Fruit fly (Drosophila melanogaster) whole organism, embryonic: Measurements from ENCODE around the gene CG9497.

Experiments
- ATbp ChIP-seq: fragments of 200-800 bp; sonication (Bioruptor generic); optimal IDR thresholded peaks from 2 replicates; lab custom pipeline; 2017; ENCODE audit warnings: missing biosample characterization, mild to moderate bottlenecking, missing genetic modification characterization, missing genetic modification reagents
- Aef1 ChIP-seq: fragments of 200-800 bp; sonication (Bioruptor generic); IDR thresholded peaks from 3 replicates; pipeline ENCODE4 v1.3.6; 2022; ENCODE audit warnings: missing biosample characterization, missing genetic modification characterization
- Atf-2 ChIP-seq: fragments of 200-800 bp; sonication (Bioruptor generic); optimal IDR thresholded peaks from 2 replicates; lab custom pipeline; 2016; ENCODE audit warnings: missing biosample characterization, missing genetic modification characterization
- CG12071 ChIP-seq: fragments of 200-800 bp; sonication (Bioruptor generic); optimal IDR thresholded peaks from 3 replicates; lab custom pipeline; 2018; ENCODE audit warnings: missing biosample characterization, mild to moderate bottlenecking, missing genetic modification characterization
- CG12219 ChIP-seq: fragments of 200-800 bp; sonication (Bioruptor generic); optimal IDR thresholded peaks from 3 replicates; lab custom pipeline; 2018; ENCODE audit warnings: missing biosample characterization, mild to moderate bottlenecking, missing genetic modification characterization
- CG12236 ChIP-seq: fragments of 200-800 bp; sonication (Bioruptor generic); optimal IDR thresholded peaks from 2 replicates; lab custom pipeline; 2016; ENCODE audit warnings: missing biosample characterization, missing genetic modification characterization
- CG13424 ChIP-seq: fragments of 200-800 bp; sonication (Bioruptor generic); optimal IDR thresholded peaks from 2 replicates; lab custom pipeline; 2019; ENCODE audit warnings: missing biosample characterization, mild to moderate bottlenecking, missing genetic modification characterization, moderate library complexity
- CG14014 ChIP-seq: fragments of 200-800 bp; sonication (Bioruptor generic); IDR thresholded peaks from 2 replicates; pipeline ENCODE4 v1.3.6; 2022; ENCODE audit warnings: missing biosample characterization, missing genetic modification characterization
- CG17361 ChIP-seq: fragments of 200-800 bp; sonication (Bioruptor generic); IDR thresholded peaks from 3 replicates; pipeline ENCODE4 v1.3.6; 2022; ENCODE audit warnings: missing biosample characterization, missing genetic modification characterization
- CG17802 ChIP-seq: fragments of 200-800 bp; sonication (Bioruptor generic); optimal IDR thresholded peaks from 2 replicates; lab custom pipeline; 2018; ENCODE audit warnings: missing biosample characterization, mild to moderate bottlenecking, missing genetic modification characterization, moderate library complexity
- CG31365 ChIP-seq: fragments of 200-800 bp; sonication (Bioruptor generic); optimal IDR thresholded peaks from 2 replicates; lab custom pipeline; 2018; ENCODE audit warnings: missing biosample characterization, mild to moderate bottlenecking, missing genetic modification characterization
- CG32767 ChIP-seq: fragments of 200-800 bp; sonication (Bioruptor generic); IDR thresholded peaks from 2 replicates; pipeline ENCODE4 v1.3.6; 2022; ENCODE audit warnings: missing biosample characterization, missing genetic modification characterization
- CG3847 ChIP-seq: fragments of 200-800 bp; sonication (Bioruptor generic); IDR thresholded peaks from 2 replicates; pipeline ENCODE4 v1.3.6; 2022; ENCODE audit warnings: missing biosample characterization, missing genetic modification characterization
- CG8359 ChIP-seq: fragments of 200-800 bp; sonication (Bioruptor generic); optimal IDR thresholded peaks from 2 replicates; lab custom pipeline; 2017; ENCODE audit warnings: missing biosample characterization, mild to moderate bottlenecking, missing genetic modification characterization, borderline replicate concordance
- Deaf1 ChIP-seq: fragments of 200-800 bp; optimal IDR thresholded peaks from 3 replicates; lab custom pipeline; 2019; ENCODE audit warnings: missing biosample characterization, mild to moderate bottlenecking, missing genetic modification characterization, moderate library complexity
- HmgD ChIP-seq: fragments of 200-800 bp; sonication (Bioruptor generic); optimal IDR thresholded peaks from 3 replicates; lab custom pipeline; 2016; ENCODE audit warnings: missing biosample characterization, missing genetic modification characterization
- Jarid2 ChIP-seq: fragments of 200-800 bp; sonication (Bioruptor generic); optimal IDR thresholded peaks from 3 replicates; lab custom pipeline; 2017; ENCODE audit warnings: mild to moderate bottlenecking, missing biosample characterization, missing genetic modification reagents, missing genetic modification characterization
- Max ChIP-seq: fragments of 200-800 bp; sonication (Bioruptor generic); optimal IDR thresholded peaks from 2 replicates; lab custom pipeline; 2016; ENCODE audit warnings: missing biosample characterization, mild to moderate bottlenecking, missing genetic modification characterization
- Meics ChIP-seq: fragments of 200-800 bp; sonication (Bioruptor generic); optimal IDR thresholded peaks from 2 replicates; lab custom pipeline; 2017; ENCODE audit warnings: missing biosample characterization, mild to moderate bottlenecking, missing genetic modification characterization
- Nf-YB ChIP-seq: fragments of 200-800 bp; sonication (Bioruptor generic); optimal IDR thresholded peaks from 3 replicates; lab custom pipeline; 2019; ENCODE audit warnings: missing biosample characterization, mild to moderate bottlenecking, missing genetic modification characterization, moderate library complexity
- Nf-YC ChIP-seq: fragments of 200-800 bp; optimal IDR thresholded peaks from 3 replicates; lab custom pipeline; 2019; ENCODE audit warnings: missing biosample characterization, mild to moderate bottlenecking, missing genetic modification characterization, moderate library complexity
- Opbp ChIP-seq: fragments of 200-800 bp; sonication (Bioruptor generic); IDR thresholded peaks from 3 replicates; pipeline ENCODE4 v1.3.6; 2022; ENCODE audit warnings: missing biosample characterization, missing genetic modification characterization; ENCODE audit not compliant: partially characterized antibody
- Sox102F ChIP-seq: fragments of 200-800 bp; sonication (Bioruptor generic); optimal IDR thresholded peaks from 2 replicates; lab custom pipeline; 2018; ENCODE audit warnings: missing biosample characterization, mild to moderate bottlenecking, missing genetic modification characterization, moderate library complexity
- Ssrp ChIP-seq: fragments of 200-800 bp; sonication (Bioruptor generic); optimal IDR thresholded peaks from 2 replicates; lab custom pipeline; 2018; ENCODE audit warnings: missing biosample characterization, mild to moderate bottlenecking, missing genetic modification characterization, moderate library complexity
- Trl ChIP-seq, 3 experiments: fragments of >200 bp in 2 of 3; fragments of 200-800 bp in 1 of 3; sonication (Bioruptor generic) in 1 of 3; optimal IDR thresholded peaks; 2 replicates in 1 of 3; 3 replicates in 2 of 3; lab custom pipeline; 2016 to 2017; ENCODE audit warnings: missing biosample characterization in 1 of 3, missing genetic modification characterization in 1 of 3
- al ChIP-seq: fragments of 200-800 bp; sonication (Bioruptor generic); IDR thresholded peaks from 2 replicates; pipeline ENCODE4 v1.3.6; 2022; ENCODE audit warnings: missing biosample characterization, missing genetic modification characterization
- bsh ChIP-seq, 2 experiments: fragments of 200-800 bp; sonication (Bioruptor generic); optimal IDR thresholded peaks; 2 replicates each; lab custom pipeline; 2017 to 2018; ENCODE audit warnings: mild to moderate bottlenecking in 2 of 2, missing biosample characterization in 2 of 2, missing genetic modification characterization in 2 of 2, moderate library complexity in 1 of 2
- cad ChIP-seq: fragments of >200 bp; optimal IDR thresholded peaks from 2 replicates; lab custom pipeline; 2017; ENCODE audit warnings: missing biosample characterization, missing genetic modification characterization
- chinmo ChIP-seq: fragments of 200-800 bp; sonication (Bioruptor generic); IDR thresholded peaks from 4 replicates; pipeline ENCODE4 v1.3.6; 2022; ENCODE audit warnings: missing biosample characterization, missing genetic modification characterization; ENCODE audit not compliant: partially characterized antibody
- chn ChIP-seq: fragments of 200-800 bp; sonication (Bioruptor generic); optimal IDR thresholded peaks from 2 replicates; lab custom pipeline; 2016; ENCODE audit warnings: missing biosample characterization, missing genetic modification characterization
- dysf ChIP-seq: fragments of 200-800 bp; sonication (Bioruptor generic); IDR thresholded peaks from 3 replicates; pipeline ENCODE4 v1.3.6; 2022; ENCODE audit warnings: missing biosample characterization, missing genetic modification characterization
- en ChIP-seq: fragments of 200-800 bp; sonication (Bioruptor generic); optimal IDR thresholded peaks from 2 replicates; lab custom pipeline; 2016; ENCODE audit warnings: missing biosample characterization, missing genetic modification characterization
- ewg ChIP-seq: fragments of 200-800 bp; sonication (Bioruptor generic); optimal IDR thresholded peaks from 3 replicates; lab custom pipeline; 2017; ENCODE audit warnings: mild to moderate bottlenecking, missing biosample characterization, missing genetic modification reagents, missing genetic modification characterization
- fru ChIP-seq: fragments of >200 bp; optimal IDR thresholded peaks from 2 replicates; lab custom pipeline; 2017
- her ChIP-seq: fragments of 200-800 bp; sonication (Bioruptor generic); optimal IDR thresholded peaks from 2 replicates; lab custom pipeline; 2016; ENCODE audit warnings: missing biosample characterization, missing genetic modification characterization
- lab ChIP-seq: fragments of 200-800 bp; sonication (Bioruptor generic); optimal IDR thresholded peaks from 3 replicates; lab custom pipeline; 2017; ENCODE audit warnings: missing biosample characterization, missing genetic modification characterization, mild to moderate bottlenecking, moderate library complexity, missing genetic modification reagents
- nau ChIP-seq: fragments of 200-800 bp; sonication (Bioruptor generic); optimal IDR thresholded peaks from 3 replicates; lab custom pipeline; 2017; ENCODE audit warnings: missing biosample characterization, mild to moderate bottlenecking, missing genetic modification characterization, missing genetic modification reagents
- odd ChIP-seq: fragments of 200-800 bp; sonication (Bioruptor generic); optimal IDR thresholded peaks from 2 replicates; lab custom pipeline; 2017; ENCODE audit warnings: missing biosample characterization, mild to moderate bottlenecking, missing genetic modification characterization
- org-1 ChIP-seq: fragments of 200-800 bp; sonication (Bioruptor generic); optimal IDR thresholded peaks from 2 replicates; lab custom pipeline; 2017; ENCODE audit warnings: missing biosample characterization, missing genetic modification characterization
- otp ChIP-seq: fragments of 200-800 bp; sonication (Bioruptor generic); IDR thresholded peaks from 3 replicates; pipeline ENCODE4, ENCODE4 v1.3.6; 2022; ENCODE audit warnings: missing biosample characterization, missing genetic modification characterization
- pnt ChIP-seq: fragments of 200-800 bp; sonication (Bioruptor generic); optimal IDR thresholded peaks from 3 replicates; lab custom pipeline; 2016; ENCODE audit warnings: missing biosample characterization, missing genetic modification characterization
- ttk ChIP-seq: fragments of 200-800 bp; sonication (Bioruptor generic); IDR thresholded peaks from 2 replicates; pipeline ENCODE4 v2.1.2; 2022; ENCODE audit warnings: missing biosample characterization, missing genetic modification characterization
- tup ChIP-seq: fragments of 200-800 bp; sonication (Bioruptor generic); optimal IDR thresholded peaks from 2 replicates; lab custom pipeline; 2016; ENCODE audit warnings: missing biosample characterization, mild to moderate bottlenecking, missing genetic modification characterization, moderate library complexity
- unc-4 ChIP-seq: fragments of 200-800 bp; sonication (Bioruptor generic); IDR thresholded peaks from 2 replicates; pipeline ENCODE4 v1.3.6; 2022; ENCODE audit warnings: missing biosample characterization, missing genetic modification characterization; ENCODE audit not compliant: partially characterized antibody
- vvl ChIP-seq: fragments of 200-800 bp; sonication (Bioruptor generic); IDR thresholded peaks from 2 replicates; pipeline ENCODE4 v1.3.6; 2022; ENCODE audit warnings: missing biosample characterization, missing genetic modification characterization
- z ChIP-seq: fragments of 200-800 bp; sonication (Bioruptor generic); IDR thresholded peaks from 3 replicates; pipeline ENCODE4 v1.3.6; 2022; ENCODE audit warnings: missing biosample characterization, missing genetic modification characterization
- zen2 ChIP-seq: fragments of 200-800 bp; sonication (Bioruptor generic); IDR thresholded peaks from 3 replicates; pipeline ENCODE4 v1.3.6; 2022; ENCODE audit warnings: missing biosample characterization, missing genetic modification characterization; ENCODE audit not compliant: partially characterized antibody
- zfh2 ChIP-seq: fragments of 200-800 bp; sonication (Bioruptor generic); optimal IDR thresholded peaks from 2 replicates; lab custom pipeline; 2016; ENCODE audit warnings: missing biosample characterization, missing genetic modification characterization

Gene CG9497

DNA sequence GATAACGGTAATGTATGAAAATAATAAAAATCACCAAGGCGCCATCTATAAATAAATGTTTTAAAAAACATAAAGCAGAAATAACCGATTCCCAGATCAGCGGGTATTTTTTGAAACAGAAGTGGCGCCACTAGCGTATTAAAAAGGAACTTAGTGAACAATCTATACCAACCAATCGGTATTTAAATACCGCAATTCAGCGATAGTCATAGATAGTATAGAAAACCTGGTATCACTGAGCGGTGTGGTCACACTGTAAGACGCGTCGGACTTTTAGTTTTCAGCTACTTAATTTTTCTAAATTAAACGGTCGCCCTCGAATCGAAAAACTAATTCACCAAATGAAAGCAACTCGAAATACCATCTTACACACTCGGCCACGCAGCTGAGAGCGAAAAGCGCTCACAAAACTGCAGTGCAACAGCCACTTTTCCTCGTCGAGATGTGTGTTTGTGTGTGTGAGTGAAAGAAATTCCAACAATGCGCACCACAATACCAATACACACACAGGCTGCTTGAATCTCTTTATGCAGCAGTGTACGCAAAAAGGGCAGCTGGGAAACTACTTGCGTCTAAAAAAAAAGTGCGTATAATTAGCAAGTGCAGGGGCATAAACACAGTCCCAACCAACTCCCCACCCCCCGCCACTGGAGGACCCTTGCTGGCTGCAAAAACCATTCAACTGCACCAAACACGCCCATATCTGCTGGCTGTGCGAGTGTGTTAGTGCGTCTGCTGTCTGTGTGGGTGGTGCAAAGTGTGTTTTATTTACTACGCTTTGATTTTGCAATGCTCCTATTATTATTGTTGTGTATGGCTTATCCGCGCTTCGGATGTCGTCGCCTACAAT is 24.5 kb downstream of the CG9497 start, which contains the start of gene PDZ-GEF (continued):
- TF ChIP-seq al (GFP tag; lab: Robert Waterston, UW), result no peak
- peak; percentile 54; the same call in 2 of the 3 replicates for TF ChIP-seq dysf (GFP tag; lab: Robert Waterston, UW)
- peak; percentile 61 for TF ChIP-seq unc-4 (GFP tag; lab: Robert Waterston, UW)
- TF ChIP-seq Nf-YB (GFP tag; lab: Kevin White, UChicago), result no peak
- TF ChIP-seq org-1 (GFP tag; lab: Kevin White, UChicago), result no peak
- TF ChIP-seq Aef1 (GFP tag; lab: Robert Waterston, UW), result no peak
- no peak for TF ChIP-seq Ssrp
- TF ChIP-seq CG31365 (tag; lab: Kevin White, UChicago), result peak; percentile 41
- peak; percentile 82 for TF ChIP-seq vvl (GFP tag; lab: Robert Waterston, UW)
- TF ChIP-seq Meics (GFP tag; lab: Kevin White, UChicago), result no peak
- TF ChIP-seq chinmo, result no peak
- TF ChIP-seq Jarid2, result peak; percentile 41
- peak; percentile 54; the same call in 1 of the 2 replicates for TF ChIP-seq CG32767
- no peak for TF ChIP-seq CG8359
- peak; percentile 19 for TF ChIP-seq CG12236 (GFP tag; lab: Kevin White, UChicago)
- TF ChIP-seq CG3847 (GFP tag; lab: Robert Waterston, UW), result peak; percentile 59
- no peak for TF ChIP-seq CG13424 (tag; lab: Kevin White, UChicago)
- TF ChIP-seq ATbp (GFP tag; lab: Kevin White, UChicago), result no peak
- peak in 1 of 2 experiments; percentile 47 for TF ChIP-seq bsh (GFP tag; optimal IDR thresholded peaks at IDR 0.05; lab: Kevin White, UChicago)
- TF ChIP-seq odd (GFP tag; lab: Kevin White, UChicago), result no peak
- peak; percentile 32 for TF ChIP-seq pnt (GFP tag; lab: Kevin White, UChicago)
- peak; percentile 55 for TF ChIP-seq chn (GFP tag; lab: Kevin White, UChicago)
- peak; percentile 47; the same call in 1 of the 2 replicates for TF ChIP-seq CG14014 (GFP tag; lab: Robert Waterston, UW)
- TF ChIP-seq fru (lab: Kevin White, UChicago), result no peak
- peak; percentile 46 for TF ChIP-seq Atf-2 (GFP tag; lab: Kevin White, UChicago)
- no peak for TF ChIP-seq zen2 (GFP tag; lab: Robert Waterston, UW)
- no peak for TF ChIP-seq Sox102F (GFP tag; lab: Kevin White, UChicago)
- no peak for TF ChIP-seq Nf-YC (tag; lab: Kevin White, UChicago)
- no peak for TF ChIP-seq tup
- no peak for TF ChIP-seq zfh2 (GFP tag; lab: Kevin White, UChicago)
- peak; percentile 53 for TF ChIP-seq ewg (GFP tag; lab: Kevin White, UChicago)
- peak; percentile 68; the same call in 2 of the 3 replicates for TF ChIP-seq Opbp (GFP tag; lab: Robert Waterston, UW)
- TF ChIP-seq nau (GFP tag; lab: Kevin White, UChicago), result no peak
- TF ChIP-seq cad (GFP tag; lab: Kevin White, UChicago), result no peak
- no peak for TF ChIP-seq z
- TF ChIP-seq her (GFP tag; lab: Kevin White, UChicago), result no peak
- TF ChIP-seq CG17802, result no peak
- no peak for TF ChIP-seq en (GFP tag; lab: Kevin White, UChicago)
- TF ChIP-seq CG12071 (GFP tag; lab: Kevin White, UChicago), result no peak
- peak; percentile 17 for TF ChIP-seq Deaf1 (tag; lab: Kevin White, UChicago)
- no peak; the same call in 2 of the 3 replicates for TF ChIP-seq CG17361
- peak; percentile 34 for TF ChIP-seq Max (GFP tag; lab: Kevin White, UChicago)
- TF ChIP-seq otp (GFP tag; lab: Robert Waterston, UW), result no peak; the same call in 2 of the 3 replicates
- no peak for TF ChIP-seq Trl (optimal IDR thresholded peaks at IDR 0.05; lab: Kevin White, UChicago)
- peak; percentile 75 for TF ChIP-seq Trl (GFP tag; optimal IDR thresholded peaks at IDR 0.05; lab: Kevin White, UChicago)
- no peak for TF ChIP-seq CG12219 (GFP tag; lab: Kevin White, UChicago)
- peak; percentile 40 for TF ChIP-seq HmgD
- TF ChIP-seq ttk (GFP tag; lab: Robert Waterston, UW), result no peak
- TF ChIP-seq lab (GFP tag; lab: Kevin White, UChicago), result no peak
